Worm (Caenorhabditis elegans): ENCODE data around the gene atat-2.

Gene atat-2

DNA sequence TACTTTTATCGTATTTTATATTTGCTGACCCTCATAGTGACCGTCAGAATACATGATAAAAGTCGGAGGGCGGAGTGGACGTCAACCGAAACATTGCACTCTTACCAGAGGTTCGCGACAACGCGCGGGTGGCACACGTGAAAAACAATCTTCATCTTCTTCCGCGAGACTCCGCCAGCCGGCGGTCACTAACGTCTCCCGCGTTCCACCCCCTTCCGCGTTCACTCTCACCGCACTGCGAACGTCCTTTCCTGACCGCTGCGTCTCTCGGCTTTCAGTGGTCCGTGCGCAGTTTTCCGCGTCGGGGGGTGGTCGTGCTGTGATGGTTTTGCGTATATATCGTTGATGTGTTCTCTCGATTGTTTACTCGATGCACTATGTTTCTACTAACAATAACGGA lies 30.7 kb upstream of the atat-2 start (continued):
- no peak for TF ChIP-seq ama-1 (optimal IDR thresholded peaks at IDR 0.05)
- no peak for TF ChIP-seq rbr-2 (tag; optimal IDR thresholded peaks at IDR 0.05)
- TF ChIP-seq Y48G9A.11 (GFP tag; IDR thresholded peaks at IDR 0.05), result no peak
- TF ChIP-seq nhr-11 (tag; optimal IDR thresholded peaks at IDR 0.05), result no peak
- no peak for TF ChIP-seq mep-1 (tag; optimal IDR thresholded peaks at IDR 0.05)
- TF ChIP-seq attf-4 (tag; optimal IDR thresholded peaks at IDR 0.05), result no peak
- no peak for TF ChIP-seq unc-130 (GFP tag; optimal IDR thresholded peaks at IDR 0.05)
- TF ChIP-seq egl-27 (tag; optimal IDR thresholded peaks at IDR 0.05), result no peak
- TF ChIP-seq tag-97 (GFP tag; IDR thresholded peaks at IDR 0.05), result no peak
- no peak for TF ChIP-seq zip-2 (tag; optimal IDR thresholded peaks at IDR 0.05)

ce11 chrX:5819702-5820470 lies 29.0 kb upstream of the atat-2 start:
- TF ChIP-seq F37D6.2 (tag; optimal IDR thresholded peaks at IDR 0.05), result peak; percentile 30
- TF ChIP-seq nhr-28 (tag; optimal IDR thresholded peaks at IDR 0.05), result peak; percentile 27
- TF ChIP-seq php-3 (GFP tag; IDR thresholded peaks at IDR 0.05), result no peak
- TF ChIP-seq fkh-10 (GFP tag; optimal IDR thresholded peaks at IDR 0.05), result peak; percentile 55
- no peak for TF ChIP-seq ZK337.2 (GFP tag; IDR thresholded peaks at IDR 0.05)
- TF ChIP-seq mdl-1 (tag; optimal IDR thresholded peaks at IDR 0.05), result peak in 1 of 2 experiments; percentile 8
- TF ChIP-seq ama-1 (optimal IDR thresholded peaks at IDR 0.05), result no peak
- TF ChIP-seq ztf-7 (tag; optimal IDR thresholded peaks at IDR 0.05), result no peak
- peak; percentile 67 for TF ChIP-seq nhr-48 (tag; optimal IDR thresholded peaks at IDR 0.05)
- no peak for TF ChIP-seq ceh-20 (GFP tag; IDR thresholded peaks at IDR 0.05)
- TF ChIP-seq arid-1 (GFP tag; conservative IDR thresholded peaks at IDR 0.05), result no peak
- no peak for TF ChIP-seq duxl-1 (tag; optimal IDR thresholded peaks at IDR 0.05; ENCODE audit: poor library complexity)
- peak; percentile 51 for TF ChIP-seq mep-1 (tag; optimal IDR thresholded peaks at IDR 0.05)
- peak in 1 of 2 experiments; percentile 12 for TF ChIP-seq unc-62 (GFP tag; optimal IDR thresholded peaks at IDR 0.05 in 1 of 2)
- no peak for TF ChIP-seq unc-62 (tag; optimal IDR thresholded peaks at IDR 0.05)
- no peak for TF ChIP-seq dmd-8 (GFP tag; IDR thresholded peaks at IDR 0.05)
- TF ChIP-seq madf-9 (GFP tag; conservative IDR thresholded peaks at IDR 0.05), result no peak
- peak; percentile 52 for TF ChIP-seq ctbp-1 (GFP tag; IDR thresholded peaks at IDR 0.05)
- TF ChIP-seq mes-2 (tag; optimal IDR thresholded peaks at IDR 0.05; ENCODE audit: poor library complexity, severe bottlenecking), result peak; percentile 41
- TF ChIP-seq tra-1 (GFP tag; IDR thresholded peaks at IDR 0.05), result 0 out of 2 replicates have a peak, but pooled peaks have one; percentile 24
- TF ChIP-seq zag-1 (tag; optimal IDR thresholded peaks at IDR 0.05), result no peak
- TF ChIP-seq set-16 (GFP tag; IDR thresholded peaks at IDR 0.05), result peak; percentile 41; the same call in 1 of the 2 replicates
- TF ChIP-seq nhr-11 (tag; optimal IDR thresholded peaks at IDR 0.05), result peak; percentile 37
- TF ChIP-seq hif-1 (tag; optimal IDR thresholded peaks at IDR 0.05), result peak in 1 of 2 experiments; percentile 33
- TF ChIP-seq hmg-1.1 (GFP tag; IDR thresholded peaks at IDR 0.05), result 0 out of 2 replicates have a peak, but pooled peaks have one; percentile 46
- TF ChIP-seq aha-1 (tag), result peak; percentile 62
- peak in 1 of 2 experiments; percentile 91 for TF ChIP-seq daf-16 (GFP tag; optimal IDR thresholded peaks at IDR 0.05)
- no peak for TF ChIP-seq daf-16 (tag; optimal IDR thresholded peaks at IDR 0.05)
- TF ChIP-seq F44E2.7 (GFP tag; IDR thresholded peaks at IDR 0.05), result no peak
- TF ChIP-seq pha-4 (GFP tag; IDR thresholded peaks at IDR 0.05), result no peak
- TF ChIP-seq pha-4 (tag; optimal IDR thresholded peaks at IDR 0.05), result no peak
- no peak for TF ChIP-seq fos-1 (tag; optimal IDR thresholded peaks at IDR 0.05)
- TF ChIP-seq snpc-4 (tag; optimal IDR thresholded peaks at IDR 0.05), result no peak
- TF ChIP-seq hlh-30 (tag; optimal IDR thresholded peaks at IDR 0.05; ENCODE audit: insufficient read depth), result peak; percentile 59
- TF ChIP-seq nhr-6 (tag; optimal IDR thresholded peaks at IDR 0.05), result no peak
- peak in 1 of 2 experiments; percentile 18 for TF ChIP-seq lsy-2 (tag; optimal IDR thresholded peaks at IDR 0.05)
- TF ChIP-seq spr-1 (tag; optimal IDR thresholded peaks at IDR 0.05), result no peak
- peak; percentile 10 for TF ChIP-seq rbr-2 (tag; optimal IDR thresholded peaks at IDR 0.05)
- no peak for TF ChIP-seq gei-8 (GFP tag; optimal IDR thresholded peaks at IDR 0.05)
- TF ChIP-seq hlh-11 (tag; optimal IDR thresholded peaks at IDR 0.05), result peak; percentile 73
- no peak for TF ChIP-seq mdt-29 (GFP tag; IDR thresholded peaks at IDR 0.05)
